Worm (Caenorhabditis elegans): Measurements from ENCODE around the gene ccdc-149.

ce11 chrX:11484027-11484426 is 27.2 kb downstream of the ccdc-149 start:
- no peak for TF ChIP-seq ama-1 (optimal IDR thresholded peaks at IDR 0.05)
- TF ChIP-seq F13C5.2 (tag; optimal IDR thresholded peaks at IDR 0.05): no peak
- TF ChIP-seq flt-1 (GFP tag; IDR thresholded peaks at IDR 0.05): no peak
